Worm (Caenorhabditis elegans) whole organism, mixed stage, embryonic: ENCODE results near the gene F41C3.1.

Experiments
- ces-1 ChIP-seq: fragments of 150-350 bp; optimal IDR thresholded peaks from 2 replicates; lab custom pipeline; 2014; ENCODE audit warnings: missing biosample characterization, missing genetic modification reagents, missing genetic modification characterization
- cnd-1 ChIP-seq: fragments of 200-800 bp; sonication (Bioruptor generic); optimal IDR thresholded peaks from 2 replicates; lab custom pipeline; 2018; ENCODE audit warnings: mild to moderate bottlenecking, missing genetic modification characterization, missing compliant biosample characterization
- lin-13 ChIP-seq: fragments of 150-350 bp; optimal IDR thresholded peaks from 2 replicates; lab custom pipeline; 2014; ENCODE audit warnings: missing biosample characterization, missing genetic modification characterization
- mab-5 ChIP-seq: fragments of 150-350 bp; optimal IDR thresholded peaks from 2 replicates; lab custom pipeline; 2014; ENCODE audit warnings: missing biosample characterization, missing genetic modification characterization
- nhr-76 ChIP-seq: sonication (generic microtip); optimal IDR thresholded peaks from 2 replicates; lab custom pipeline; 2017; ENCODE audit warnings: missing biosample characterization, missing genetic modification characterization
- sem-2 ChIP-seq: fragments of 200-800 bp; sonication (Bioruptor generic); optimal IDR thresholded peaks from 2 replicates; lab custom pipeline; 2018; ENCODE audit warnings: mild to moderate bottlenecking, missing genetic modification characterization, missing compliant biosample characterization
- sptf-1 ChIP-seq: sonication (generic microtip); optimal IDR thresholded peaks from 2 replicates; lab custom pipeline; 2017; ENCODE audit warnings: mild to moderate bottlenecking, missing genetic modification characterization, moderate library complexity, missing compliant biosample characterization
- ztf-11 ChIP-seq: fragments of 150-350 bp; optimal IDR thresholded peaks from 2 replicates; lab custom pipeline; 2014; ENCODE audit warnings: missing biosample characterization, missing genetic modification characterization

DNA sequence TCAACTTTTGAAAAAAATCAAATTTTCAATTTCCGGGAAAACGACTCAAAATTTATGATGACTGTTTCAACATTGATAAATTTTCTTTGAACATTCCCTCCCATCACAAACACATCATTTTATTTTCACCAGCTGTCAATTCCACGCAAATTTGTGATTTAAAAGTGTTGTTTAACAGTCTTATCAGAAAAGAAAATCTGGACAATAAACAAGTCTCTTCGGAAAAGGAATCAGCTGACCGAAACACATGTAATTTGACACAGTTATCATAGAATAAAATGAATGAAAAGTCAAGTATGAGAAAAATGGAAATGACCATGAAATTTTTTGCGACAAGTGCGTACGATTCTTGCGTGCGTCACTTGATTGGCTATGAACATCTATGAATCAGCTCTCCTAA is 17.0 kb downstream of the F41C3.1 start:
- no peak for TF ChIP-seq lin-13 (tag; lab: Kevin White, UChicago)
- TF ChIP-seq sem-2 (GFP tag; lab: Kevin White, UChicago) = no peak
- no peak for TF ChIP-seq nhr-76 (tag; lab: Kevin White, UChicago)
- TF ChIP-seq ztf-11 (tag; lab: Kevin White, UChicago) = no peak
- TF ChIP-seq ces-1 (GFP tag; lab: Kevin White, UChicago) = no peak
- TF ChIP-seq mab-5 = no peak
- TF ChIP-seq cnd-1 (tag; lab: Kevin White, UChicago) = no peak
- no peak for TF ChIP-seq sptf-1 (tag; lab: Kevin White, UChicago)
